Worm (Caenorhabditis elegans) whole organism, L1 larva: ENCODE measurements around the gene F47B10.9.

Experiments
- aha-1 ChIP-seq: fragments of 150-350 bp; optimal IDR thresholded peaks from 2 replicates; lab custom pipeline; 2014; ENCODE audit warnings: missing biosample characterization, missing genetic modification characterization
- alr-1 ChIP-seq: fragments of 200-800 bp; sonication (Bioruptor generic); optimal IDR thresholded peaks from 2 replicates; lab custom pipeline; 2018; ENCODE audit warnings: borderline replicate concordance, mild to moderate bottlenecking, missing genetic modification characterization, missing compliant biosample characterization
- blmp-1 ChIP-seq: fragments of 150-350 bp; optimal IDR thresholded peaks from 2 replicates; lab custom pipeline; 2014; ENCODE audit warnings: missing biosample characterization, missing genetic modification characterization
- hlh-4 ChIP-seq: sonication (generic microtip); optimal IDR thresholded peaks from 2 replicates; lab custom pipeline; 2016; ENCODE audit warnings: mild to moderate bottlenecking, missing genetic modification characterization, missing compliant biosample characterization
- irx-1 ChIP-seq: sonication (generic microtip); optimal IDR thresholded peaks from 2 replicates; lab custom pipeline; 2016; ENCODE audit warnings: missing genetic modification characterization, missing compliant biosample characterization
- nhr-11 ChIP-seq: fragments of 150-350 bp; optimal IDR thresholded peaks from 2 replicates; lab custom pipeline; 2014; ENCODE audit warnings: missing biosample characterization, missing genetic modification characterization
- nhr-12 ChIP-seq: sonication (generic microtip); optimal IDR thresholded peaks from 2 replicates; lab custom pipeline; 2017; ENCODE audit warnings: missing biosample characterization, missing genetic modification characterization
- pqm-1 ChIP-seq: sonication (generic microtip); optimal IDR thresholded peaks from 3 replicates; lab custom pipeline; 2017; ENCODE audit warnings: missing biosample characterization, missing genetic modification characterization
- sptf-1 ChIP-seq: fragments of 150-350 bp; optimal IDR thresholded peaks from 2 replicates; lab custom pipeline; 2014; ENCODE audit warnings: missing biosample characterization, missing genetic modification characterization
- xbp-1 ChIP-seq: sonication (generic microtip); optimal IDR thresholded peaks from 2 replicates; lab custom pipeline; 2016; ENCODE audit warnings: missing genetic modification characterization, missing compliant biosample characterization
- zag-1 ChIP-seq: fragments of 150-350 bp; optimal IDR thresholded peaks from 2 replicates; lab custom pipeline; 2014; ENCODE audit warnings: missing biosample characterization, missing genetic modification characterization
- ztf-11 ChIP-seq, 2 experiments: sonication (generic microtip); optimal IDR thresholded peaks; 2 replicates each; lab custom pipeline; 2016 to 2017; ENCODE audit warnings: missing genetic modification characterization in 2 of 2, missing biosample characterization in 1 of 2, missing compliant biosample characterization in 1 of 2

ce11 chrX:10909661-10910060, 4.2 kb downstream of the F47B10.9 start:
- TF ChIP-seq nhr-11 (tag; lab: Kevin White, UChicago) (no peak), pqm-1 (no peak), zag-1 (tag; lab: Kevin White, UChicago) (no peak), xbp-1 (tag; lab: Kevin White, UChicago) (no peak), irx-1 (tag; lab: Kevin White, UChicago) (no peak), hlh-4 (no peak), alr-1 (tag; lab: Kevin White, UChicago) (no peak), sptf-1 (tag; lab: Kevin White, UChicago) (no peak), nhr-12 (tag; lab: Kevin White, UChicago) (no peak), blmp-1 (tag; lab: Kevin White, UChicago) (no peak), ztf-11 (tag; optimal IDR thresholded peaks at IDR 0.05; lab: Kevin White, UChicago) (no peak), aha-1 (tag; lab: Kevin White, UChicago) (no peak)
